Worm (Caenorhabditis elegans) whole organism, L4/young adult: ENCODE measurements around the gene F10C1.3.
A peak's percentile ranks its signal among the peaks of the same experiment; 100 is the strongest.

ENCODE experiments used
- W03F9.2 ChIP-seq: fragments of 150-350 bp; optimal IDR thresholded peaks from 2 replicates; lab custom pipeline; 2014; ENCODE audit warnings: missing biosample characterization, missing genetic modification characterization
- dao-5 ChIP-seq: sonication (generic microtip); optimal IDR thresholded peaks from 2 replicates; lab custom pipeline; 2016; ENCODE audit warnings: missing genotype, missing genetic modification characterization, moderate library complexity, missing compliant biosample characterization
- him-1 ChIP-seq: sonication (generic microtip); optimal IDR thresholded peaks from 2 replicates; lab custom pipeline; 2016; ENCODE audit warnings: missing genotype, missing genetic modification reagents, missing genetic modification characterization, missing compliant biosample characterization

The F10C1.3 gene

ce11 chrII:5745088-5745487, 12.5 kb downstream of the F10C1.3 start, which contains the start of gene F10C1.9:
Gene F10C1.9 (minus strand): TSS chrII:5745284.
- TF ChIP-seq him-1, result no peak
- no peak for TF ChIP-seq W03F9.2 (tag; lab: Kevin White, UChicago)
- TF ChIP-seq dao-5 (tag; lab: Kevin White, UChicago), result no peak

ce11 chrII:5744342-5744741, 13.2 kb downstream of the F10C1.3 start:
- TF ChIP-seq W03F9.2 (tag; lab: Kevin White, UChicago) (no peak), him-1 (no peak), dao-5 (tag; lab: Kevin White, UChicago) (no peak)

ce11 chrII:5742767-5743166, 14.8 kb downstream of the F10C1.3 start:
- TF ChIP-seq dao-5 (tag; lab: Kevin White, UChicago) (no peak), him-1 (no peak), W03F9.2 (tag; lab: Kevin White, UChicago) (no peak)

- no peak for TF ChIP-seq dao-5 (tag; lab: Kevin White, UChicago)
Observed at ce11 chrII:5738795-5739194, 18.8 kb downstream of the F10C1.3 start, which contains the start of gene hlh-14. Gene hlh-14 (minus strand): TSS chrII:5738895.

ce11 chrII:5736599-5736998, 21.0 kb downstream of the F10C1.3 start:
- TF ChIP-seq him-1 (no peak), dao-5 (tag; lab: Kevin White, UChicago) (no peak), W03F9.2 (tag; lab: Kevin White, UChicago) (no peak)

ce11 chrII:5735744-5736143, 21.8 kb downstream of the F10C1.3 start:
- TF ChIP-seq dao-5 (tag; lab: Kevin White, UChicago) (no peak), him-1 (no peak), W03F9.2 (tag; lab: Kevin White, UChicago) (no peak)

- TF ChIP-seq dao-5 (tag; lab: Kevin White, UChicago) (no peak), W03F9.2 (tag; lab: Kevin White, UChicago) (no peak), him-1 (no peak)
Observed at ce11 chrII:5734883-5735282, 22.7 kb downstream of the F10C1.3 start.

- TF ChIP-seq W03F9.2 (tag; lab: Kevin White, UChicago) (no peak), him-1 (no peak), dao-5 (tag; lab: Kevin White, UChicago) (no peak)
Observed at ce11 chrII:5730343-5731083, 27.0 kb downstream of the F10C1.3 start, which contains the start of the genes C18A3.7 and C18A3.11. Gene C18A3.7 (minus strand): TSS chrII:5730443. Gene C18A3.11 (plus strand): TSS chrII:5731033.

- TF ChIP-seq him-1 (peak; percentile 1), W03F9.2 (tag; lab: Kevin White, UChicago) (no peak)
Observed at ce11 chrII:5727707-5728106, 29.8 kb downstream of the F10C1.3 start, which contains the start of gene rab-3. Gene rab-3 (minus strand): TSS chrII:5727853.

ce11 chrII:5725094-5725493, 32.5 kb downstream of the F10C1.3 start:
- TF ChIP-seq dao-5 (tag; lab: Kevin White, UChicago) (no peak), him-1 (peak; percentile 83)

ce11 chrII:5719848-5720247, 37.7 kb downstream of the F10C1.3 start, which contains the start of gene damt-1:
Gene damt-1 (plus strand): TSS chrII:5720148.
- TF ChIP-seq him-1 (no peak), W03F9.2 (tag; lab: Kevin White, UChicago) (no peak), dao-5 (tag; lab: Kevin White, UChicago) (no peak)

- TF ChIP-seq him-1 (no peak), W03F9.2 (tag; lab: Kevin White, UChicago) (no peak), dao-5 (tag; lab: Kevin White, UChicago) (no peak)
Observed at ce11 chrII:5717831-5718230, 39.7 kb downstream of the F10C1.3 start, which contains the start of gene zipt-3. Gene zipt-3 (plus strand): TSS chrII:5718131.

ce11 chrII:5715745-5716357, 41.7 kb downstream of the F10C1.3 start, which contains the start of the genes C18A3.10 and C18A3.3:
Gene C18A3.10 (minus strand): TSS chrII:5715845.
Gene C18A3.3 (plus strand): TSS chrII:5716307.
- TF ChIP-seq him-1 (no peak), W03F9.2 (tag; lab: Kevin White, UChicago) (no peak), dao-5 (tag; lab: Kevin White, UChicago) (no peak)

- peak; percentile 35 for TF ChIP-seq him-1
- peak; percentile 74 for TF ChIP-seq W03F9.2 (tag; lab: Kevin White, UChicago)
- TF ChIP-seq dao-5 (tag; lab: Kevin White, UChicago), result no peak
Observed at ce11 chrII:5714807-5715206, 42.7 kb downstream of the F10C1.3 start, which contains the start of the genes tiar-1 and lelo-4. Gene tiar-1 (minus strand): TSS chrII:5714823. Gene lelo-4 (plus strand): TSS chrII:5714924.
